Fruit fly (Drosophila melanogaster) Kc167 (cell line): ENCODE measurements around the gene PH4alphaMP.

Source experiments
- Myc ChIP-seq: fragments of >200 bp; optimal IDR thresholded peaks from 2 replicates; lab custom pipeline; 2017; ENCODE audit warnings: missing external identifiers
- Sin3A ChIP-seq: fragments of >200 bp; optimal IDR thresholded peaks from 2 replicates; lab custom pipeline; 2018; ENCODE audit warnings: missing external identifiers
- h ChIP-seq: fragments of >200 bp; optimal IDR thresholded peaks from 3 replicates; lab custom pipeline; 2018; ENCODE audit warnings: missing external identifiers
- insv ChIP-seq: fragments of >200 bp; optimal IDR thresholded peaks from 3 replicates; lab custom pipeline; 2018; ENCODE audit warnings: missing external identifiers
- psq ChIP-seq: fragments of >200 bp; optimal IDR thresholded peaks from 2 replicates; lab custom pipeline; 2017; ENCODE audit warnings: missing external identifiers
- ttk ChIP-seq: sonication (Bioruptor generic); optimal IDR thresholded peaks from 2 replicates; lab custom pipeline; 2017; ENCODE audit warnings: missing external identifiers

PH4alphaMP gene

DNA sequence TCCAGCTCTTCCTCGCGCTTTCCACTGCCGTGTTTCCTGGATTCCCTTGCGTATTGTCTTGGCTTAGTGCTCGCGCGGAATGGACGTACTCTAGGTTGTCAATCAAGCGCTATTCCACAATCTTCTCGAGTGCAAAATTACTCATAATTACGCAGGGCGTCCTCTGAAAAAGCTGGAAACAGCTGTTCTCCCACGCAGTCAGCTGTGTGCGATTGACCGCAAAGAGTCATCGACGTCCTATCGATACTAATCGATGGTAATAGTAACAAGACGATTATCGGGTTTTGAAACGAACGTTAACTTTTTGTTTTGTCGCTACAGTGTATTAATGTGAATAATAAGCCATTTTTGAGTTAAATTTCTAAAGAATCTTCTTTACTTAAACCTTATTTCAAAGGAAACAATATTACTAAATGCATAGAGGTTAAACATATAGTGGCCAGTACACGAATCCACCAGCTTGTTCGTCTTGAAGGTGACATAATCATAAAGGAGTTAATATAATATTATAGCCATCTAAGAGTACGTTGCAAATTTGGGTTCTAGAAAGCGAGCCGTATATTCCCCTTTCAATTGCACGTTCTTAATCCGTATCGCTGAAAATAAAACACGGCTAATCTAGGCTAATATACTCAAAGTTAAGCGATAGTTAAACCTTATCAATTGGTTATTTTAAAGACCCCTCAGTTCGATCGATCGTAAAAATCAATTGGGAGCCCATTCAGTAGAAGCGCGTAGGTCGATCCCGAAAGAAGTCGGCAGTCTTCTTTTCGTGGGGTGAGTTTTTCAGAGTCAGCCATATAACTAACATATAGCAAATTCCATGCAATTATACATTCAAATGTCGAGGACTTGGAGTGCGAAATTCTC, 36.7 kb downstream of the PH4alphaMP start, which contains the start of the genes CG2224 and CDase:
TSS of gene CG2224 (minus strand) at position 235 of the 870 bp plus-strand sequence.
TSS of gene CDase (plus strand) at position 456 of the 870 bp plus-strand sequence.
- TF ChIP-seq psq (no peak), insv (lab: Kevin White, UChicago) (no peak), h (no peak), ttk (no peak), Sin3A (lab: Kevin White, UChicago) (no peak), Myc (lab: Kevin White, UChicago) (no peak)

DNA sequence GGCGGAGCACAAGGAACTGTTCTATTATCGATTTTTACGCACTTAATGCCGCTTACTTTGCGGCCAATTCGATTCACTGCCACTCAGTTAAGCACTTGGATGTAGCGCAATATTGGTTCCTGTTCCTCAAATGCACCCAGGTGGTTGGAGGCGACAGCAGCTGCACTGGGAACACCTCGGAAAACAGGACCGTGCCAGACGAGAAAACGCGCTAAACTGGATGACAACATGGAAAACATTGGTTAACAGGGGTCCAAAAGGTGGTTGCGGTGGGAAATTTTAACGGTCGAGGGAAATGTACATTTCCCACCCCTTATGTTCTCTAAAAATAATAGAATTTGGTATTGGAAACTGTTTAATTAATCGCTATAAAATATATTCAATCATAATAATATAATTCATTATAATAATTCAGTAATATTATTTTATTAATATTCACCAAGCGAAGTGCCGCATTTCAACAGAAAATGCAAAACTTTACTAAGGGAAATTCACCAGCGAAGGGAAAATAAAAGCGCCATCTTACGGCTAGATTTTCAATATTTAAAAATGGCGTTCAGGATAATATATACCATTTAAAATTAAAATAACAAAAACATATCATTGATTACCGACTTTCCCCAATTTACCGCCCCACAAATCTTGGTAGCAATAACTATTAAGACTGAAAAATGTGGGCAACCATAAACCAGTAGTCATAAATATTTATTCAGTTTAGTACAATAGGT, 40.0 kb downstream of the PH4alphaMP start, which contains the start of gene aralar1:
TSS of gene aralar1 (minus strand) at position 51 of the 728 bp plus-strand sequence.
- TF ChIP-seq psq: no peak
- TF ChIP-seq h: no peak
- TF ChIP-seq ttk: no peak
- TF ChIP-seq Myc (lab: Kevin White, UChicago): no peak

DNA sequence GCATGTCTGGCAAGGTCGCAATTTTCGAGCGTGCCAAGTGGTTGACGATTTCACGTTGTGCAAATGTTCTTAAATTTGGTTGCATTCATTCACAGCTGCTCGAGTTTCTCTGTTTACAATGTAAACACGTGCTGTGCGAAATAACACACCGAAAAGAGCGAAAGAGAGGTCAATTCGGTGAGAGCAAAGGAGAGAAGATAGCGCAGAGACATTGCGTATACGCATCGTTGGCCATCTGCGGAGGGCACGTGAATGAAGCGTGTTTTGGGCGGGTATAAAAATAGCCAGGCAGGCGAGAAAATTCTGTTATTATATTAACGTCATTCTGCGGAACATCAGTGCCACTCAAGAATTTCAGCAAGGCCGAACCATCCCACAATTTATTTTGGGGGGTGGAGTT, 41.5 kb downstream of the PH4alphaMP start:
- TF ChIP-seq psq (no peak), insv (lab: Kevin White, UChicago) (no peak), Sin3A (lab: Kevin White, UChicago) (no peak), ttk (no peak), Myc (lab: Kevin White, UChicago) (no peak), h (no peak)

DNA sequence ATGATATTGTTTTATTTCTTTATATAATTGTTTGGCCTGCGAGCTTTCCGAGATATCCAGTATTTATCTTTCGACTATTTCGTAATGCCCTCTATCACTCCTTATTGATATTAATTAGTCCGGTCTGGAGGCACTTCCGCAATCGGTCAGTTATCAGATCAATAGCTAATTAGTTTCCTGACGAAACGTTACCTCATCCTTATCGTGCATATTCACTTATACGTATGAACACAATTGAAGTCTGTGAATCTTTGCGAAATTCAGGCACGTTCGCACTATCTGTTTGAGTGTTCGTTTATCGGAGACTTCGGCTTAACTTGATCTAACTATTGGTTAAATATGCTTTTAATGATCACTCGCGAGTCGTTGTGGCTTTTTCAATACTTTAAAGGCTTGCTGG, 42.7 kb downstream of the PH4alphaMP start:
- TF ChIP-seq ttk (no peak), psq (no peak), Sin3A (lab: Kevin White, UChicago) (no peak), h (no peak), Myc (lab: Kevin White, UChicago) (no peak), insv (lab: Kevin White, UChicago) (no peak)

DNA sequence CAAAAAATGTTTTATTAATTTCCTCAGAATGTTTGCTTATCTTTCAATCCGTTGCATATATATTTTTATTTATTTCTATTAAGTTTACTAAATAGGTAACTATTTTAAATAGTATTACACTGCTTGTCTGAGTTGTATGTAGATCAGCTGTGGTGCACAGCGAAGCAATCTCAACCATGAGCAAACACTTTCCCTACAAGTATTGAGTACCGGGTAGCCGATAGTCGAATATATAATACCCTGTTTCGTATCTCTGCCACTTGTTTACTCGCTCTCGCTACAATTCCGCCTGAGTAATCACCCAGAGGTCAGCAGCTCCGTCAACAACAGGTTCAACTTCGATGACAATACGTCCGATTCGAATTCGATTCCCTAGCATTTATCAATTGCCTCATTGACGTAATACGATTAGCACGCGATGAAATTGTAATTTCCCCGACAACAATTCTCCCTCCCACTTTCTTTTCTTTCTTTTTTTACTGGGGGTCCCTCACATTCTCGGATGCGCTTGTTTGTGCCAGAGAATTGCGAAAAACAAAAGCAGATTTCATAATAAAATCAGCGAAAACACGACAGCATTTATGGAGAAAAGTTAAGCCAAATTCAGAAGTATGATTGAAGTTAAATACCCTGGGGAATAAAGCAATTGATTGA, 45.1 kb downstream of the PH4alphaMP start:
- no peak for TF ChIP-seq ttk
- no peak for TF ChIP-seq psq
- TF ChIP-seq insv (lab: Kevin White, UChicago): no peak
- no peak for TF ChIP-seq Myc (lab: Kevin White, UChicago)
- TF ChIP-seq Sin3A (lab: Kevin White, UChicago): no peak

DNA sequence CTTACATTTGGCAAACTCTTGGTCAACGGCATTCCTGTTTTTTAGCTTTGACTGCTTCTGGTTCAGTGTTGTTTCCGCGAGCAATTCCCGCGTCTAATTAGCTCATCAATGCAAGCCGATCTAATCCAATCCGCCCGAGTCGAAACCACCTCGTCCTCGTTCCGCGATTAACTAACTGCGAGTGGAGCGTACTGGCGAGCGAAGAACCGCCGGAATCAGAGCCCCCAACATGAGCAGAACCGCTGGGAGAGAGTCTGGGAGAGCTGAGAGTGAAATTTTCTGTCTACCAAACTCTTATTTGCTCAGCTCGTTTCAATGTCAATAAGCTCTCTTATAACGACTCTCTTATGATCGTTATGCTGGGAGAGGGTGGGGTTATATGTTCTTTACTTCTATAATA, 45.7 kb downstream of the PH4alphaMP start:
- no peak for TF ChIP-seq insv (lab: Kevin White, UChicago)
- TF ChIP-seq h: no peak
- no peak for TF ChIP-seq psq
- no peak for TF ChIP-seq Sin3A (lab: Kevin White, UChicago)
- TF ChIP-seq ttk: no peak
- no peak for TF ChIP-seq Myc (lab: Kevin White, UChicago)

DNA sequence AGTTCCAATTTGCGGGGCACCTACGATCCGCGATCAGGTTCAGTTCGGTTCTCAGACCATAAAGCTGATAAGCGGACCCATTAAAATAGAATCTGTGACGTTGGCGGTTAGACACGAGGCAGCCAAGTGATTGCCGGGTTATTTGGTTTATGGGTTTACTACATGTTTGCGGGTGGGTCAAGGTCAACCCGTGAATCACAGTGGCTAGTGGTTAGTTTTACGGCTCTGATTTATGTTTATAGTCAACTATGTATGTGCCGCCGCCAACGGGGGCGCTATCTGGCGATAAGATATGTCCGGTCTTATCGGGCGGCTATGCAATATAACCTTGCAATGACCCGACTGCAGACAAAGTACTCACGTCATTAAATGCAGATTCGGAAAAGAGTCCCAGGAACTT, 46.5 kb downstream of the PH4alphaMP start:
- TF ChIP-seq insv (lab: Kevin White, UChicago) (no peak), ttk (no peak), Myc (lab: Kevin White, UChicago) (no peak), h (no peak), psq (no peak), Sin3A (lab: Kevin White, UChicago) (no peak)

DNA sequence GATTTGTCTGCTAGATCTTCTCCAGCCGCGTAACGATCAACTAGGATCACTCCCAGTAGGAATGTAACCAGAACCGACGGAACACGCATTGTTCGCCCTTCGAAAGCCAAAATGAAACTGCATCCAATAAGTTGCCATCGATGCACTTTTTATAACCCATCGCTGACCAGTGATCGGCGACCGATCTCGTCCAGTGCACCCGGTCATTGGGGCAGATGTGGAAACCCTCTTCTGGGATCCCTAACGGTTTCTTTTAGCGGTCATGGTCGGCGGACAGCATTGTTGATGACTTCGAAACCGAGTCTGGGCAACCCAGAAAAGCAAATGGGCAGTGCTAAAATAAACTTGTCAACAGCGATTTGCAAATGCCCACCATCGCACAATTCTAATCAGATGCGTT, 51.0 kb downstream of the PH4alphaMP start, which contains the start of gene Osi23:
TSS of gene Osi23 (minus strand) at position 101 of the 400 bp plus-strand sequence.
- TF ChIP-seq insv (lab: Kevin White, UChicago) (no peak), ttk (no peak)

DNA sequence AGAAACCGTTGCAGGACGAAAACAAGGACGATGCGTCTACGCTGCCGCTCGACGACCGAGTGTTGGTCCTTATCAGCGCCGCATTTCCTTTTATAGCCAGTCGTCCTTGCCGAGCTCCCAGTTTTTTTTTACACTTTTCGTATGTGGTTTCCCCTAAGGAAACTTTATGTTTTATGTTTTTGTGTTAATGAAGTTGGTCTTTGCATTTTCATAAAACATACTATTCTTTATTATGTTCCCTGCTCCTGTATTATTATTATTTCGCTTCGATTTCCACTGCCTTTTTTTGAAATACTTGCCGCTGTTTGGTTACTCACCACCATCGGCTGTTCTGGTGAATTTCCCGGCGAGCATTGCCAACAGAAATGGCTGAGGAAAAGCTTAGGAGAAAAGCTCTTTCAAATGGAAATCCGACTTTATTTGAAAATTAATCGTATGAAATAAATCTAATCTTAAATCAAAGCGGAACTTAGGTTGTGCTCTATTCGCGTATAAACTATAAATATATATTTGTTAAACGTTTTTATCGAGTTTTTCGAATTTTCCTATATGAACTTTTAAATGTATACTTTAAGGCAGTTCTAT, 52.3 kb downstream of the PH4alphaMP start, which contains the start of gene CG15537:
TSS of gene CG15537 (minus strand) at position 51 of the 585 bp plus-strand sequence.
- TF ChIP-seq h (no peak), Myc (lab: Kevin White, UChicago) (no peak), psq (no peak), ttk (no peak), Sin3A (lab: Kevin White, UChicago) (no peak), insv (lab: Kevin White, UChicago) (no peak)
